Worm (Caenorhabditis elegans): Measurements from ENCODE around the gene F29A7.8.

- TF ChIP-seq egl-27 (tag; optimal IDR thresholded peaks at IDR 0.05) (no peak), nhr-11 (tag; optimal IDR thresholded peaks at IDR 0.05) (no peak), unc-55 (GFP tag; optimal IDR thresholded peaks at IDR 0.05) (no peak), zag-1 (tag; optimal IDR thresholded peaks at IDR 0.05) (no peak), lsy-2 (tag; optimal IDR thresholded peaks at IDR 0.05) (no peak), nhr-23 (tag; optimal IDR thresholded peaks at IDR 0.05) (no peak), ceh-16 (tag; optimal IDR thresholded peaks at IDR 0.05) (no peak), ama-1 (optimal IDR thresholded peaks at IDR 0.05) (no peak), lin-39 (tag; optimal IDR thresholded peaks at IDR 0.05) (no peak), dmd-4 (tag; optimal IDR thresholded peaks at IDR 0.05) (no peak), nhr-6 (tag; optimal IDR thresholded peaks at IDR 0.05) (no peak), aly-2 (tag; optimal IDR thresholded peaks at IDR 0.05) (no peak), elt-3 (tag; optimal IDR thresholded peaks at IDR 0.05) (no peak)
Measured at ce11 chrII:2780804-2781203, 22.9 kb upstream of the F29A7.8 start.
